Worm (Caenorhabditis elegans) whole organism, L4 larva: Measurements from ENCODE around the gene nrf-6.

Experiments used
- F26F4.8 ChIP-seq: fragments of 200-800 bp; sonication (Bioruptor generic); conservative IDR thresholded peaks from 2 replicates; pipeline ENCODE4 v1.3.6; 2022; ENCODE audit warnings: missing genetic modification characterization, missing compliant biosample characterization
- F44E2.7 ChIP-seq: fragments of 200-800 bp; sonication (Bioruptor generic); IDR thresholded peaks from 2 replicates; pipeline ENCODE4 v2.1.2; 2022; ENCODE audit warnings: missing genetic modification characterization, missing compliant biosample characterization
- T26A8.4 ChIP-seq: fragments of 200-800 bp; sonication (Bioruptor generic); IDR thresholded peaks from 2 replicates; pipeline ENCODE4 v1.3.6; 2022; ENCODE audit warnings: missing genetic modification characterization, missing compliant biosample characterization
- Y105C5A.15 ChIP-seq: fragments of 200-800 bp; sonication (Bioruptor generic); IDR thresholded peaks from 2 replicates; pipeline ENCODE4 v1.3.6; 2022; ENCODE audit warnings: missing genetic modification characterization, missing compliant biosample characterization
- Y48G9A.11 ChIP-seq: fragments of 200-800 bp; sonication (Bioruptor generic); IDR thresholded peaks from 2 replicates; pipeline ENCODE4 v1.3.6; 2022; ENCODE audit warnings: missing genetic modification reagents, missing genetic modification characterization, missing compliant biosample characterization
- Y75B8A.6 ChIP-seq: fragments of 200-800 bp; sonication (Bioruptor generic); IDR thresholded peaks from 2 replicates; pipeline ENCODE4 v1.3.6; 2022; ENCODE audit warnings: missing genetic modification reagents, missing genetic modification characterization, missing compliant biosample characterization
- ZK337.2 ChIP-seq: fragments of 200-800 bp; sonication (Bioruptor generic); IDR thresholded peaks from 2 replicates; pipeline ENCODE4 v1.3.6; 2022; ENCODE audit warnings: missing genetic modification reagents, missing genetic modification characterization, missing compliant biosample characterization
- aha-1 ChIP-seq: fragments of 150-350 bp; peaks from one replicate; lab custom pipeline; 2014; ENCODE audit warnings: missing biosample characterization, missing genetic modification characterization
- ama-1 ChIP-seq: fragments of 150-350 bp; optimal IDR thresholded peaks from 2 replicates; lab custom pipeline; 2014; ENCODE audit warnings: inconsistent platforms, mixed read lengths
- arid-1 ChIP-seq: fragments of 200-800 bp; sonication (Bioruptor generic); conservative IDR thresholded peaks from 2 replicates; pipeline ENCODE4 v1.3.6; 2022; ENCODE audit warnings: missing genetic modification reagents, missing genetic modification characterization, missing compliant biosample characterization
- ceh-28 ChIP-seq: fragments of 150-350 bp; optimal IDR thresholded peaks from 2 replicates; lab custom pipeline; 2014; ENCODE audit warnings: missing biosample characterization, missing genetic modification reagents, missing genetic modification characterization
- ceh-62 ChIP-seq: sonication (generic microtip); optimal IDR thresholded peaks from 2 replicates; lab custom pipeline; 2017; ENCODE audit warnings: missing biosample characterization, missing genetic modification characterization
- ctbp-1 ChIP-seq: fragments of 200-800 bp; sonication (Bioruptor generic); IDR thresholded peaks from 2 replicates; pipeline ENCODE4 v1.3.6; 2022; ENCODE audit warnings: missing genetic modification reagents, missing genetic modification characterization, missing compliant biosample characterization
- daf-16 ChIP-seq, 3 experiments: sonication (generic microtip); optimal IDR thresholded peaks; 2 replicates each; lab custom pipeline; 2016 to 2017; ENCODE audit warnings: missing genetic modification characterization in 3 of 3, missing genetic modification reagents in 3 of 3, mild to moderate bottlenecking in 2 of 3, missing compliant biosample characterization in 2 of 3, missing biosample characterization in 1 of 3, moderate library complexity in 1 of 3
- duxl-1 ChIP-seq: sonication (generic microtip); optimal IDR thresholded peaks from 2 replicates; lab custom pipeline; 2016; ENCODE audit warnings: mild to moderate bottlenecking, missing genetic modification characterization, moderate library complexity, missing compliant biosample characterization; ENCODE audit not compliant: poor library complexity
- egl-27 ChIP-seq: sonication (generic microtip); optimal IDR thresholded peaks from 3 replicates; lab custom pipeline; 2017; ENCODE audit warnings: missing biosample characterization, missing genetic modification reagents, missing genetic modification characterization
- egl-43 ChIP-seq: fragments of 200-800 bp; sonication (Bioruptor generic); IDR thresholded peaks from 2 replicates; pipeline ENCODE4 v1.3.6; 2022; ENCODE audit warnings: missing genetic modification reagents, missing genetic modification characterization, missing compliant biosample characterization
- fkh-10 ChIP-seq: fragments of 150-350 bp; optimal IDR thresholded peaks from 2 replicates; lab custom pipeline; 2014; ENCODE audit warnings: missing biosample characterization, missing genetic modification reagents, missing genetic modification characterization
- fos-1 ChIP-seq: fragments of 150-350 bp; optimal IDR thresholded peaks from 2 replicates; lab custom pipeline; 2014; ENCODE audit warnings: missing biosample characterization, missing genetic modification characterization
- gei-8 ChIP-seq: fragments of 200-800 bp; sonication (Bioruptor generic); optimal IDR thresholded peaks from 2 replicates; lab custom pipeline; 2018; ENCODE audit warnings: mild to moderate bottlenecking, missing genetic modification characterization, missing compliant biosample characterization
- hlh-30 ChIP-seq: sonication (generic microtip); optimal IDR thresholded peaks from 2 replicates; lab custom pipeline; 2017; ENCODE audit warnings: antibody characterized with exemption, mild to moderate bottlenecking, missing genetic modification characterization, missing compliant biosample characterization; ENCODE audit not compliant: insufficient read depth
- hmg-1.1 ChIP-seq: fragments of 200-800 bp; sonication (Bioruptor generic); IDR thresholded peaks from 2 replicates; pipeline ENCODE4 v1.3.6; 2022; ENCODE audit warnings: missing genetic modification reagents, missing genetic modification characterization, missing compliant biosample characterization
- lin-1 ChIP-seq: fragments of 200-800 bp; sonication (Bioruptor generic); IDR thresholded peaks from 2 replicates; pipeline ENCODE4 v1.3.6; 2022; ENCODE audit warnings: missing genetic modification reagents, missing genetic modification characterization, missing compliant biosample characterization
- lin-13 ChIP-seq: fragments of 150-350 bp; optimal IDR thresholded peaks from 2 replicates; lab custom pipeline; 2014; ENCODE audit warnings: missing biosample characterization, missing genetic modification reagents, missing genetic modification characterization
- lin-15B ChIP-seq: fragments of 150-350 bp; sonication (generic microtip); optimal IDR thresholded peaks from 3 replicates; lab custom pipeline; 2014; ENCODE audit warnings: missing biosample characterization, missing genetic modification characterization
- lir-3 ChIP-seq: sonication (generic microtip); optimal IDR thresholded peaks from 2 replicates; lab custom pipeline; 2016; ENCODE audit warnings: mild to moderate bottlenecking, missing genetic modification characterization, missing compliant biosample characterization
- mdt-29 ChIP-seq: fragments of 200-800 bp; sonication (Bioruptor generic); IDR thresholded peaks from 2 replicates; pipeline ENCODE4 v1.3.6; 2022; ENCODE audit warnings: missing genetic modification reagents, missing genetic modification characterization, missing compliant biosample characterization
- nhr-102 ChIP-seq: sonication (generic microtip); optimal IDR thresholded peaks from 2 replicates; lab custom pipeline; 2016; ENCODE audit warnings: mild to moderate bottlenecking, missing genetic modification characterization, moderate library complexity, missing compliant biosample characterization
- nhr-111 ChIP-seq: fragments of 200-800 bp; sonication (Bioruptor generic); optimal IDR thresholded peaks from 2 replicates; lab custom pipeline; 2018; ENCODE audit warnings: mild to moderate bottlenecking, missing genetic modification characterization, missing compliant biosample characterization
- nhr-42 ChIP-seq: fragments of 200-800 bp; sonication (Bioruptor generic); IDR thresholded peaks from 2 replicates; pipeline ENCODE4 v1.3.6; 2022; ENCODE audit warnings: missing genetic modification characterization, missing compliant biosample characterization
- nhr-77 ChIP-seq: fragments of 150-350 bp; optimal IDR thresholded peaks from 2 replicates; lab custom pipeline; 2014; ENCODE audit warnings: missing biosample characterization, missing genetic modification characterization
- pha-4 ChIP-seq, 2 experiments: fragments of 150-350 bp in 1 of 2; fragments of 200-800 bp in 1 of 2; sonication (Bioruptor generic) in 1 of 2; IDR thresholded peaks in 1 of 2; optimal IDR thresholded peaks in 1 of 2; 2 replicates each; pipeline versions ENCODE4 v1.3.6 to Lab custom; 2014 to 2022; ENCODE audit warnings: missing genetic modification characterization in 2 of 2, missing genetic modification reagents in 2 of 2, missing biosample characterization in 1 of 2, missing compliant biosample characterization in 1 of 2
- php-3 ChIP-seq: fragments of 200-800 bp; sonication (Bioruptor generic); IDR thresholded peaks from 2 replicates; pipeline ENCODE4 v1.3.6; 2022; ENCODE audit warnings: missing genetic modification reagents, missing genetic modification characterization, missing compliant biosample characterization
- rbr-2 ChIP-seq: sonication (generic microtip); optimal IDR thresholded peaks from 2 replicates; lab custom pipeline; 2016; ENCODE audit warnings: missing genotype, missing genetic modification characterization, missing compliant biosample characterization
- sdz-12 ChIP-seq: fragments of 200-800 bp; sonication (Bioruptor generic); optimal IDR thresholded peaks from 2 replicates; lab custom pipeline; 2018; ENCODE audit warnings: mild to moderate bottlenecking, missing genetic modification characterization, missing compliant biosample characterization
- snpc-1.2 ChIP-seq: fragments of 200-800 bp; sonication (Bioruptor generic); IDR thresholded peaks from 2 replicates; pipeline ENCODE4 v1.3.6; 2022; ENCODE audit warnings: missing genetic modification reagents, missing genetic modification characterization, missing compliant biosample characterization
- spr-1 ChIP-seq: sonication (generic microtip); optimal IDR thresholded peaks from 2 replicates; lab custom pipeline; 2016; ENCODE audit warnings: mild to moderate bottlenecking, missing genetic modification characterization, missing compliant biosample characterization
- tag-97 ChIP-seq: fragments of 200-800 bp; sonication (Bioruptor generic); IDR thresholded peaks from 2 replicates; pipeline ENCODE4 v1.3.6; 2022; ENCODE audit warnings: missing genetic modification characterization, missing compliant biosample characterization
- tra-1 ChIP-seq: fragments of 200-800 bp; sonication (Bioruptor generic); IDR thresholded peaks from 2 replicates; pipeline ENCODE4 v1.3.6; 2022; ENCODE audit warnings: missing genetic modification reagents, missing genetic modification characterization, missing compliant biosample characterization
- unc-130 ChIP-seq: sonication (generic microtip); optimal IDR thresholded peaks from 2 replicates; lab custom pipeline; 2016; ENCODE audit warnings: missing genetic modification reagents, missing genetic modification characterization, missing compliant biosample characterization
- unc-62 ChIP-seq, 3 experiments: fragments of 150-350 bp in 1 of 3; sonication (generic microtip); optimal IDR thresholded peaks in 2 of 3; peaks in 1 of 3; 1 replicate in 1 of 3; 2 replicates in 2 of 3; lab custom pipeline; 2014 to 2017; ENCODE audit warnings: missing biosample characterization in 3 of 3, missing genetic modification characterization in 3 of 3, missing genetic modification reagents in 3 of 3, missing genotype in 1 of 3
- zfp-2 ChIP-seq: sonication (generic microtip); optimal IDR thresholded peaks from 2 replicates; lab custom pipeline; 2016; ENCODE audit warnings: mild to moderate bottlenecking, missing genetic modification characterization, missing compliant biosample characterization
- zfp-3 ChIP-seq: fragments of 200-800 bp; sonication (Bioruptor generic); conservative IDR thresholded peaks from 2 replicates; pipeline ENCODE4 v1.3.6; 2022; ENCODE audit warnings: missing genetic modification reagents, missing genetic modification characterization, missing compliant biosample characterization
- zip-11 ChIP-seq: fragments of 200-800 bp; sonication (Bioruptor generic); IDR thresholded peaks from 2 replicates; pipeline ENCODE4 v1.3.6; 2022; ENCODE audit warnings: missing genetic modification characterization, missing compliant biosample characterization
- zip-2 ChIP-seq: fragments of 150-350 bp; optimal IDR thresholded peaks from 2 replicates; lab custom pipeline; 2014; ENCODE audit warnings: missing biosample characterization, missing genetic modification characterization

Gene nrf-6

DNA sequence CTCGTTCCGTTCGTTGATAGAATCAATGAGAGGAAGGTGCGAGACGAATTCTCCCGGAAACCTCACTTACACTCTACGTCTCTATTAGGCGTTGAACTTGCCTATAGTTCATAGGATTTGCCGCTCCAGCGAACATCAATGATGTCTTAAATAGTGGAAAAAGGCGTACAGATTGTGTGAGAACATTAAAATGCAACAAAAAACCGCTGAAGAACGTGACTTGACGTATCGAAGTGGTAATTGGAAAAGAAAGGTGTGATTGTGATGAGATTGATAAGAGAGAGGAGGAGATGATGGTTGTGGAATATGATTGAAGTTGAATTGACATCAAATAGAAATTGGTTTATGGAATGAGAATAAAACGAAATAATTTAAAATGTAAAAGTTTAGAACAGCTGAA lies 1.5 kb upstream of the nrf-6 start (continued):
- TF ChIP-seq php-3 (GFP tag; lab: Robert Waterston, UW) (peak; percentile 55), T26A8.4 (GFP tag; lab: Robert Waterston, UW) (no peak), ama-1 (lab: Kevin White, UChicago) (peak; percentile 10), daf-16 (GFP tag; optimal IDR thresholded peaks at IDR 0.05; lab: Kevin White, UChicago) (no peak), daf-16 (tag; optimal IDR thresholded peaks at IDR 0.05; lab: Kevin White, UChicago) (peak; percentile 13), lin-1 (0 out of 2 replicates have a peak, but pooled peaks have one; percentile 26), Y48G9A.11 (no peak), spr-1 (tag; lab: Kevin White, UChicago) (no peak), rbr-2 (tag; lab: Kevin White, UChicago) (no peak), ceh-28 (no peak), unc-130 (GFP tag; lab: Kevin White, UChicago) (no peak), sdz-12 (GFP tag; lab: Kevin White, UChicago) (no peak), unc-62 (GFP tag; optimal IDR thresholded peaks at IDR 0.05 in 1 of 2; lab: Kevin White, UChicago) (no peak), unc-62 (tag; optimal IDR thresholded peaks at IDR 0.05; lab: Kevin White, UChicago) (no peak), lin-15B (tag; lab: Kevin White, UChicago) (no peak)

DNA sequence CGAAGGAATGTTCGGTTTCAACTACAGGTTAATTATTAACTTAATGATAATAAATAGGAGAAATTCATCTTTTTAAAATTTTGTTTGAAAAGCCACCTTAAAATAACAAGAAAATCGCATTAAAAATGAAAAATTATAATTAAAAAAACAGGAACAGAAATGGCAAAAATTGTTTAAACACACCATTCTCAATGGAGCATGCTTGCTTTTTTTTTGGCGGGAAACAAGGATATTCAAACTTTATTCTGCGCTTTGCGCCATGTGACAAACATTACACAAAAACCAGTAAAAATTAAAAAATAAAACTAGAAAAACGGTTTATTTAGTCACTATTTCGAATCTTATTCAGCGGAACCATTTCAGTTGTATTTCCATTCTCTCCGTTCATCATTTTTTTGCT lies 3.8 kb downstream of the nrf-6 start:
- no peak for TF ChIP-seq sdz-12 (GFP tag; lab: Kevin White, UChicago)
- TF ChIP-seq gei-8 (GFP tag; lab: Kevin White, UChicago) = no peak
- no peak for TF ChIP-seq tra-1 (GFP tag; lab: Robert Waterston, UW)
- TF ChIP-seq, all 104 proteins: peak for 0

DNA sequence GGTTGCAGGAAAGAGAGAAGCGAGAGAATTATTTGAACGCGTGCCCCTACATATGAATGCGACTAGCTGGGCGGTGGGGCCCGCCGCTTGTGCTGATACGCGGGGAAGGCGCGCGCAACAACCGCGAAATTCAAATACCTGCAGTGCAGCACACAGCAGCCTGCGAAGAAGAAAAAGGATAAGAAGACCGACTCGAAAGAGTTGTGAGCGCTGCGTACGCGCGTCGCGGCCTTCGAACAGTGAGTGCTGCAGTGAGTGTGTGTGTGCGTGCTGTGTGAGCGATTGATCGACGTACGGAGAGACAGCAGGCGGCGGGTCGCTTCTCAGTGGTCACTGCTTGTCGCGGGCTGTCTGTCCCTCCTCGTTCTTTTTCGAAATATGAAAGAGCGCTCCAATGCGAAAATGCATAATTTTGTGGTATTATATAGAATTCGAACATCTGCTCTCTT lies 4.2 kb downstream of the nrf-6 start:
- no peak for TF ChIP-seq egl-27 (tag; lab: Kevin White, UChicago)
- peak; percentile 78 for TF ChIP-seq fkh-10
- peak; percentile 55 for TF ChIP-seq lin-15B (tag; lab: Kevin White, UChicago)
- peak; percentile 55 for TF ChIP-seq nhr-77 (tag; lab: Kevin White, UChicago)
- no peak for TF ChIP-seq snpc-1.2 (GFP tag; lab: Robert Waterston, UW)
- peak; percentile 87 for TF ChIP-seq hlh-30 (tag; lab: Kevin White, UChicago)
- peak in 1 of 2 experiments; percentile 99 for TF ChIP-seq unc-62 (GFP tag; optimal IDR thresholded peaks at IDR 0.05 in 1 of 2; lab: Kevin White, UChicago)
- no peak for TF ChIP-seq unc-62 (tag; optimal IDR thresholded peaks at IDR 0.05; lab: Kevin White, UChicago)
- TF ChIP-seq duxl-1 = peak; percentile 60
- peak; percentile 98 for TF ChIP-seq lir-3 (tag; lab: Kevin White, UChicago)
- TF ChIP-seq ZK337.2 = peak; percentile 43; the same call in 1 of the 2 replicates
- peak; percentile 83; the same call in 1 of the 2 replicates for TF ChIP-seq pha-4 (GFP tag; IDR thresholded peaks at IDR 0.05; lab: Robert Waterston, UW)
- no peak for TF ChIP-seq pha-4 (tag; optimal IDR thresholded peaks at IDR 0.05; lab: Kevin White, UChicago)
- 0 out of 2 replicates have a peak, but pooled peaks have one; percentile 48 for TF ChIP-seq Y75B8A.6 (GFP tag; lab: Robert Waterston, UW)
- TF ChIP-seq mdt-29 = peak; percentile 76
- 0 out of 2 replicates have a peak, but pooled peaks have one; percentile 62 for TF ChIP-seq nhr-42
- TF ChIP-seq F26F4.8 = no peak
- TF ChIP-seq zip-11 (GFP tag; lab: Robert Waterston, UW) = no peak
- peak; percentile 65 for TF ChIP-seq nhr-102
- TF ChIP-seq hmg-1.1 = peak; percentile 97
- TF ChIP-seq egl-43 (GFP tag; lab: Robert Waterston, UW) = peak; percentile 93
- peak; percentile 99 for TF ChIP-seq aha-1
- peak; percentile 48 for TF ChIP-seq ceh-28
- no peak for TF ChIP-seq ceh-62 (tag; lab: Kevin White, UChicago)
- TF ChIP-seq lin-1 = peak; percentile 53; the same call in 1 of the 2 replicates
- TF ChIP-seq zip-2 (tag; lab: Kevin White, UChicago) = peak; percentile 34
- TF ChIP-seq arid-1 = peak; percentile 76
- TF ChIP-seq F44E2.7 (GFP tag; lab: Robert Waterston, UW) = no peak
- 0 out of 2 replicates have a peak, but pooled peaks have one; percentile 60 for TF ChIP-seq zfp-3 (GFP tag; lab: Robert Waterston, UW)
- TF ChIP-seq zfp-2 (tag; lab: Kevin White, UChicago) = peak; percentile 72
- peak; percentile 86 for TF ChIP-seq lin-13
- no peak for TF ChIP-seq Y105C5A.15 (GFP tag; lab: Robert Waterston, UW)
- TF ChIP-seq tag-97 (GFP tag; lab: Robert Waterston, UW) = no peak
- no peak for TF ChIP-seq fos-1 (tag; lab: Kevin White, UChicago)
- no peak for TF ChIP-seq nhr-111 (GFP tag; lab: Kevin White, UChicago)
- peak; percentile 94 for TF ChIP-seq ctbp-1
